Fruit fly (Drosophila melanogaster) whole organism, adult: Measurements from ENCODE around the gene CG7766.

Experiments
- CG11617 ChIP-seq: fragments of 200-800 bp; sonication (Bioruptor generic); optimal IDR thresholded peaks from 2 replicates; lab custom pipeline; 2017; ENCODE audit warnings: mild to moderate bottlenecking, missing biosample characterization, missing genetic modification reagents, missing genetic modification characterization
- CG12768 ChIP-seq: fragments of 200-800 bp; sonication (Bioruptor generic); optimal IDR thresholded peaks from 2 replicates; lab custom pipeline; 2017; ENCODE audit warnings: missing biosample characterization, missing genetic modification characterization, mild to moderate bottlenecking, moderate library complexity, missing genetic modification reagents
- CG14711 ChIP-seq: fragments of 200-800 bp; sonication (Bioruptor generic); optimal IDR thresholded peaks from 2 replicates; lab custom pipeline; 2018; ENCODE audit warnings: missing biosample characterization, mild to moderate bottlenecking, missing genetic modification characterization, moderate library complexity
- CG1620 ChIP-seq: fragments of 200-800 bp; sonication (Bioruptor generic); optimal IDR thresholded peaks from 2 replicates; lab custom pipeline; 2016; ENCODE audit warnings: missing biosample characterization, missing genetic modification characterization
- CG33017 ChIP-seq: fragments of 200-800 bp; sonication (Bioruptor generic); optimal IDR thresholded peaks from 2 replicates; lab custom pipeline; 2018; ENCODE audit warnings: missing biosample characterization, mild to moderate bottlenecking, missing genetic modification characterization, moderate library complexity
- CG5204 ChIP-seq: fragments of 200-800 bp; sonication (Bioruptor generic); optimal IDR thresholded peaks from 2 replicates; lab custom pipeline; 2016; ENCODE audit warnings: missing biosample characterization, missing genetic modification characterization
- CG7045 ChIP-seq: fragments of 200-800 bp; sonication (Bioruptor generic); optimal IDR thresholded peaks from 2 replicates; lab custom pipeline; 2017; ENCODE audit warnings: missing biosample characterization, mild to moderate bottlenecking, missing genetic modification characterization
- CG7101 ChIP-seq: fragments of 200-800 bp; sonication (Bioruptor generic); optimal IDR thresholded peaks from 2 replicates; lab custom pipeline; 2018; ENCODE audit warnings: missing biosample characterization, mild to moderate bottlenecking, missing genetic modification characterization, moderate library complexity
- Clk ChIP-seq: fragments of 200-800 bp; sonication (Bioruptor generic); optimal IDR thresholded peaks from 2 replicates; lab custom pipeline; 2017; ENCODE audit warnings: missing biosample characterization, missing genetic modification characterization
- Crg-1 ChIP-seq: fragments of 200-800 bp; sonication (Bioruptor generic); optimal IDR thresholded peaks from 2 replicates; lab custom pipeline; 2016; ENCODE audit warnings: missing biosample characterization, missing genetic modification characterization
- Hr96 ChIP-seq: fragments of 200-800 bp; sonication (Bioruptor generic); optimal IDR thresholded peaks from 2 replicates; lab custom pipeline; 2016; ENCODE audit warnings: missing biosample characterization, missing genetic modification characterization
- Mnt ChIP-seq: fragments of 200-800 bp; sonication (Bioruptor generic); optimal IDR thresholded peaks from 2 replicates; lab custom pipeline; 2016; ENCODE audit warnings: missing biosample characterization, mild to moderate bottlenecking, missing genetic modification characterization
- bab1 ChIP-seq: fragments of 200-800 bp; sonication (Bioruptor generic); optimal IDR thresholded peaks from 3 replicates; lab custom pipeline; 2019; ENCODE audit warnings: missing biosample characterization, mild to moderate bottlenecking, missing genetic modification characterization, moderate library complexity
- cic ChIP-seq: fragments of 200-800 bp; sonication (Bioruptor generic); optimal IDR thresholded peaks from 2 replicates; lab custom pipeline; 2017; ENCODE audit warnings: missing biosample characterization, mild to moderate bottlenecking, missing genetic modification characterization, moderate library complexity
- cnc ChIP-seq, 2 experiments: fragments of >200 bp; optimal IDR thresholded peaks; 2 replicates each; lab custom pipeline; 2017
- kay ChIP-seq: fragments of 200-800 bp; sonication (Bioruptor generic); peaks from one replicate; lab custom pipeline; 2016; ENCODE audit warnings: missing biosample characterization, missing genetic modification characterization, borderline replicate concordance
- ovo ChIP-seq: fragments of 200-800 bp; sonication (Bioruptor generic); optimal IDR thresholded peaks from 2 replicates; lab custom pipeline; 2016; ENCODE audit warnings: missing biosample characterization, missing genetic modification characterization
- pad ChIP-seq: fragments of 200-800 bp; sonication (Bioruptor generic); optimal IDR thresholded peaks from 3 replicates; lab custom pipeline; 2017; ENCODE audit warnings: missing biosample characterization, missing genetic modification characterization, mild to moderate bottlenecking, moderate library complexity, missing genetic modification reagents
- tj ChIP-seq: fragments of 200-800 bp; sonication (Bioruptor generic); optimal IDR thresholded peaks from 3 replicates; lab custom pipeline; 2017; ENCODE audit warnings: missing biosample characterization, mild to moderate bottlenecking, missing genetic modification characterization, moderate library complexity
- toe ChIP-seq: fragments of 200-800 bp; sonication (Bioruptor generic); optimal IDR thresholded peaks from 2 replicates; lab custom pipeline; 2016; ENCODE audit warnings: missing biosample characterization, missing genetic modification characterization

CG7766 gene

dm6 chrX:9132589-9133237, 29.2 kb upstream of the CG7766 start:
- no peak for TF ChIP-seq tj (GFP tag; lab: Kevin White, UChicago)

- no peak for TF ChIP-seq CG7045 (GFP tag; lab: Kevin White, UChicago)
- TF ChIP-seq CG33017 = no peak
- no peak for TF ChIP-seq Hr96 (GFP tag; lab: Kevin White, UChicago)
- TF ChIP-seq CG14711 (tag; lab: Kevin White, UChicago) = no peak
- no peak for TF ChIP-seq ovo (GFP tag; lab: Kevin White, UChicago)
- no peak for TF ChIP-seq toe (GFP tag; lab: Kevin White, UChicago)
- TF ChIP-seq Clk (GFP tag; lab: Kevin White, UChicago) = no peak
- no peak for TF ChIP-seq CG11617 (GFP tag; lab: Kevin White, UChicago)
- no peak for TF ChIP-seq Mnt (GFP tag; lab: Kevin White, UChicago)
- no peak for TF ChIP-seq kay (GFP tag; lab: Kevin White, UChicago)
- no peak for TF ChIP-seq CG12768 (GFP tag; lab: Kevin White, UChicago)
- no peak for TF ChIP-seq CG5204 (GFP tag; lab: Kevin White, UChicago)
Observed at dm6 chrX:9131523-9131922, 28.0 kb upstream of the CG7766 start.

- TF ChIP-seq pad (no peak), kay (GFP tag; lab: Kevin White, UChicago) (no peak), CG5204 (GFP tag; lab: Kevin White, UChicago) (no peak), CG14711 (tag; lab: Kevin White, UChicago) (no peak), CG11617 (GFP tag; lab: Kevin White, UChicago) (no peak), CG33017 (no peak), cic (no peak), Clk (GFP tag; lab: Kevin White, UChicago) (no peak), Mnt (GFP tag; lab: Kevin White, UChicago) (no peak)
Observed at dm6 chrX:9130243-9130642, 26.7 kb upstream of the CG7766 start.

- TF ChIP-seq CG11617 (GFP tag; lab: Kevin White, UChicago) = no peak
- TF ChIP-seq CG7101 (tag; lab: Kevin White, UChicago) = no peak
- no peak for TF ChIP-seq CG5204 (GFP tag; lab: Kevin White, UChicago)
- no peak for TF ChIP-seq CG33017
- TF ChIP-seq CG14711 (tag; lab: Kevin White, UChicago) = no peak
- no peak for TF ChIP-seq Clk (GFP tag; lab: Kevin White, UChicago)
- TF ChIP-seq cnc (optimal IDR thresholded peaks at IDR 0.05; lab: Kevin White, UChicago) = no peak
- TF ChIP-seq Mnt (GFP tag; lab: Kevin White, UChicago) = no peak
- no peak for TF ChIP-seq Crg-1 (GFP tag; lab: Kevin White, UChicago)
- no peak for TF ChIP-seq toe (GFP tag; lab: Kevin White, UChicago)
- no peak for TF ChIP-seq Hr96 (GFP tag; lab: Kevin White, UChicago)
- no peak for TF ChIP-seq tj (GFP tag; lab: Kevin White, UChicago)
- no peak for TF ChIP-seq CG1620 (GFP tag; lab: Kevin White, UChicago)
- TF ChIP-seq pad = no peak
- no peak for TF ChIP-seq CG12768 (GFP tag; lab: Kevin White, UChicago)
- no peak for TF ChIP-seq cic
- TF ChIP-seq bab1 (GFP tag; lab: Kevin White, UChicago) = no peak
- no peak for TF ChIP-seq kay (GFP tag; lab: Kevin White, UChicago)
- no peak for TF ChIP-seq CG7045 (GFP tag; lab: Kevin White, UChicago)
- no peak for TF ChIP-seq ovo (GFP tag; lab: Kevin White, UChicago)
Observed at dm6 chrX:9129436-9129835, 25.9 kb upstream of the CG7766 start.

- no peak for TF ChIP-seq bab1 (GFP tag; lab: Kevin White, UChicago)
- no peak for TF ChIP-seq Clk (GFP tag; lab: Kevin White, UChicago)
- no peak for TF ChIP-seq Hr96 (GFP tag; lab: Kevin White, UChicago)
- TF ChIP-seq CG33017 = no peak
- no peak for TF ChIP-seq cnc (optimal IDR thresholded peaks at IDR 0.05; lab: Kevin White, UChicago)
- no peak for TF ChIP-seq kay (GFP tag; lab: Kevin White, UChicago)
- no peak for TF ChIP-seq ovo (GFP tag; lab: Kevin White, UChicago)
- TF ChIP-seq CG14711 (tag; lab: Kevin White, UChicago) = no peak
- TF ChIP-seq Mnt (GFP tag; lab: Kevin White, UChicago) = no peak
Observed at dm6 chrX:9128012-9128280, 24.4 kb upstream of the CG7766 start.

- TF ChIP-seq CG5204 (GFP tag; lab: Kevin White, UChicago) (no peak), Clk (GFP tag; lab: Kevin White, UChicago) (no peak), Hr96 (GFP tag; lab: Kevin White, UChicago) (no peak), CG11617 (GFP tag; lab: Kevin White, UChicago) (no peak), cnc (optimal IDR thresholded peaks at IDR 0.05; lab: Kevin White, UChicago) (no peak), Mnt (GFP tag; lab: Kevin White, UChicago) (no peak), kay (GFP tag; lab: Kevin White, UChicago) (no peak), CG1620 (GFP tag; lab: Kevin White, UChicago) (no peak), toe (GFP tag; lab: Kevin White, UChicago) (no peak), CG12768 (GFP tag; lab: Kevin White, UChicago) (no peak), cic (no peak), CG7045 (GFP tag; lab: Kevin White, UChicago) (no peak)
Observed at dm6 chrX:9127264-9128011, 23.9 kb upstream of the CG7766 start.
